Worm (Caenorhabditis elegans) whole organism, L4 larva: ENCODE measurements around the gene nhr-282.
A peak's percentile ranks its signal among the peaks of the same experiment; 100 is the strongest.

ENCODE experiments used
- F10B5.3 ChIP-seq: sonication (generic microtip); optimal IDR thresholded peaks from 2 replicates; lab custom pipeline; 2016; ENCODE audit warnings: mild to moderate bottlenecking, missing genetic modification characterization, missing compliant biosample characterization
- F44E2.7 ChIP-seq: fragments of 200-800 bp; sonication (Bioruptor generic); IDR thresholded peaks from 2 replicates; pipeline ENCODE4 v2.1.2; 2022; ENCODE audit warnings: missing genetic modification characterization, missing compliant biosample characterization
- T20F7.1 ChIP-seq: fragments of 200-800 bp; sonication (Bioruptor generic); optimal IDR thresholded peaks from 2 replicates; lab custom pipeline; 2018; ENCODE audit warnings: mild to moderate bottlenecking, missing genetic modification characterization, missing compliant biosample characterization
- Y48G9A.11 ChIP-seq: fragments of 200-800 bp; sonication (Bioruptor generic); IDR thresholded peaks from 2 replicates; pipeline ENCODE4 v1.3.6; 2022; ENCODE audit warnings: missing genetic modification reagents, missing genetic modification characterization, missing compliant biosample characterization
- Y75B8A.6 ChIP-seq: fragments of 200-800 bp; sonication (Bioruptor generic); IDR thresholded peaks from 2 replicates; pipeline ENCODE4 v1.3.6; 2022; ENCODE audit warnings: missing genetic modification reagents, missing genetic modification characterization, missing compliant biosample characterization
- ZK337.2 ChIP-seq: fragments of 200-800 bp; sonication (Bioruptor generic); IDR thresholded peaks from 2 replicates; pipeline ENCODE4 v1.3.6; 2022; ENCODE audit warnings: missing genetic modification reagents, missing genetic modification characterization, missing compliant biosample characterization
- aha-1 ChIP-seq: fragments of 150-350 bp; peaks from one replicate; lab custom pipeline; 2014; ENCODE audit warnings: missing biosample characterization, missing genetic modification characterization
- attf-4 ChIP-seq: sonication (generic microtip); optimal IDR thresholded peaks from 3 replicates; lab custom pipeline; 2017; ENCODE audit warnings: missing biosample characterization, missing genetic modification characterization
- ceh-44 ChIP-seq: fragments of 200-800 bp; sonication (Bioruptor generic); IDR thresholded peaks from 2 replicates; pipeline ENCODE4 v1.3.6; 2022; ENCODE audit warnings: missing genetic modification reagents, missing genetic modification characterization, missing compliant biosample characterization
- ceh-82 ChIP-seq: sonication (generic microtip); optimal IDR thresholded peaks from 2 replicates; lab custom pipeline; 2017; ENCODE audit warnings: missing biosample characterization, missing genetic modification characterization
- cey-2 ChIP-seq: sonication (generic microtip); optimal IDR thresholded peaks from 3 replicates; lab custom pipeline; 2017; ENCODE audit warnings: missing genetic modification characterization, mild to moderate bottlenecking, missing compliant biosample characterization, antibody characterized with exemption, borderline replicate concordance; ENCODE audit not compliant: insufficient read depth
- daf-8 ChIP-seq: fragments of 200-800 bp; sonication (Bioruptor generic); IDR thresholded peaks from 2 replicates; pipeline ENCODE4 v1.3.6; 2022; ENCODE audit warnings: missing genetic modification characterization, missing compliant biosample characterization
- dmd-6 ChIP-seq: fragments of 200-800 bp; sonication (Bioruptor generic); IDR thresholded peaks from 2 replicates; pipeline ENCODE4 v1.3.6; 2022; ENCODE audit warnings: missing genetic modification reagents, missing genetic modification characterization, missing compliant biosample characterization
- dpl-1 ChIP-seq: fragments of 150-350 bp; optimal IDR thresholded peaks from 2 replicates; lab custom pipeline; 2014; ENCODE audit warnings: missing biosample characterization, missing genetic modification reagents, missing genetic modification characterization
- dve-1 ChIP-seq: sonication (generic microtip); optimal IDR thresholded peaks from 2 replicates; lab custom pipeline; 2017; ENCODE audit warnings: antibody characterized with exemption, mild to moderate bottlenecking, missing genetic modification characterization, missing compliant biosample characterization; ENCODE audit not compliant: insufficient read depth
- fos-1 ChIP-seq: fragments of 150-350 bp; optimal IDR thresholded peaks from 2 replicates; lab custom pipeline; 2014; ENCODE audit warnings: missing biosample characterization, missing genetic modification characterization
- hlh-30 ChIP-seq: sonication (generic microtip); optimal IDR thresholded peaks from 2 replicates; lab custom pipeline; 2017; ENCODE audit warnings: antibody characterized with exemption, mild to moderate bottlenecking, missing genetic modification characterization, missing compliant biosample characterization; ENCODE audit not compliant: insufficient read depth
- jun-1 ChIP-seq: fragments of 150-350 bp; optimal IDR thresholded peaks from 2 replicates; lab custom pipeline; 2014; ENCODE audit warnings: missing biosample characterization, missing genetic modification reagents, missing genetic modification characterization
- lim-7 ChIP-seq: fragments of 200-800 bp; sonication (Bioruptor generic); IDR thresholded peaks from 2 replicates; pipeline ENCODE4 v1.3.6; 2022; ENCODE audit warnings: missing genetic modification characterization, missing compliant biosample characterization
- lin-29 ChIP-seq: fragments of 200-800 bp; sonication (Bioruptor generic); IDR thresholded peaks from 2 replicates; pipeline ENCODE4 v1.3.6; 2022; ENCODE audit warnings: missing genetic modification reagents, missing genetic modification characterization, missing compliant biosample characterization
- lin-39 ChIP-seq: fragments of 150-350 bp; optimal IDR thresholded peaks from 2 replicates; lab custom pipeline; 2014; ENCODE audit warnings: missing biosample characterization, missing genetic modification reagents, missing genetic modification characterization
- mep-1 ChIP-seq: fragments of 150-350 bp; sonication (generic microtip); optimal IDR thresholded peaks from 3 replicates; lab custom pipeline; 2014; ENCODE audit warnings: missing biosample characterization, missing genetic modification characterization
- mxl-3 ChIP-seq: fragments of 200-800 bp; sonication (Bioruptor generic); optimal IDR thresholded peaks from 2 replicates; lab custom pipeline; 2018; ENCODE audit warnings: mild to moderate bottlenecking, missing genetic modification characterization, missing compliant biosample characterization
- nhr-10 ChIP-seq: fragments of 150-350 bp; optimal IDR thresholded peaks from 2 replicates; lab custom pipeline; 2014; ENCODE audit warnings: missing biosample characterization, missing genetic modification characterization
- nhr-102 ChIP-seq: sonication (generic microtip); optimal IDR thresholded peaks from 2 replicates; lab custom pipeline; 2016; ENCODE audit warnings: mild to moderate bottlenecking, missing genetic modification characterization, moderate library complexity, missing compliant biosample characterization
- nhr-237 ChIP-seq: sonication (generic microtip); optimal IDR thresholded peaks from 2 replicates; lab custom pipeline; 2017; ENCODE audit warnings: missing biosample characterization, missing genetic modification characterization
- nhr-25 ChIP-seq: sonication (generic microtip); optimal IDR thresholded peaks from 2 replicates; lab custom pipeline; 2017; ENCODE audit warnings: missing genetic modification characterization, mild to moderate bottlenecking, missing compliant biosample characterization, antibody characterized with exemption, moderate library complexity, borderline replicate concordance; ENCODE audit not compliant: insufficient read depth
- nhr-28 ChIP-seq: fragments of 150-350 bp; optimal IDR thresholded peaks from 2 replicates; lab custom pipeline; 2014; ENCODE audit warnings: missing biosample characterization, missing genetic modification characterization
- nhr-41 ChIP-seq: fragments of 200-800 bp; sonication (Bioruptor generic); IDR thresholded peaks from 2 replicates; pipeline ENCODE4 v1.3.6; 2022; ENCODE audit warnings: missing genetic modification reagents, missing genetic modification characterization, missing compliant biosample characterization
- php-3 ChIP-seq: fragments of 200-800 bp; sonication (Bioruptor generic); IDR thresholded peaks from 2 replicates; pipeline ENCODE4 v1.3.6; 2022; ENCODE audit warnings: missing genetic modification reagents, missing genetic modification characterization, missing compliant biosample characterization
- skn-1 ChIP-seq: fragments of 150-350 bp; optimal IDR thresholded peaks from 2 replicates; lab custom pipeline; 2014; ENCODE audit warnings: missing biosample characterization, missing genetic modification characterization
- tag-97 ChIP-seq: fragments of 200-800 bp; sonication (Bioruptor generic); IDR thresholded peaks from 2 replicates; pipeline ENCODE4 v1.3.6; 2022; ENCODE audit warnings: missing genetic modification characterization, missing compliant biosample characterization
- unc-130 ChIP-seq: sonication (generic microtip); optimal IDR thresholded peaks from 2 replicates; lab custom pipeline; 2016; ENCODE audit warnings: missing genetic modification reagents, missing genetic modification characterization, missing compliant biosample characterization
- unc-39 ChIP-seq: sonication (generic microtip); optimal IDR thresholded peaks from 2 replicates; lab custom pipeline; 2017; ENCODE audit warnings: missing biosample characterization, missing genetic modification characterization
- zag-1 ChIP-seq: fragments of 150-350 bp; optimal IDR thresholded peaks from 2 replicates; lab custom pipeline; 2014; ENCODE audit warnings: missing biosample characterization, missing genetic modification characterization
- zip-2 ChIP-seq: fragments of 150-350 bp; optimal IDR thresholded peaks from 2 replicates; lab custom pipeline; 2014; ENCODE audit warnings: missing biosample characterization, missing genetic modification characterization
- ztf-11 ChIP-seq: fragments of 150-350 bp; optimal IDR thresholded peaks from 2 replicates; lab custom pipeline; 2014; ENCODE audit warnings: missing biosample characterization, missing genetic modification characterization

nhr-282 gene

ce11 chrV:15809543-15809942, 2.5 kb upstream of the nhr-282 start, which contains the start of gene srsx-36:
srsx-36 (minus strand) TSS chrV:15809643.
- no peak for TF ChIP-seq unc-130 (GFP tag; lab: Kevin White, UChicago)
- no peak for TF ChIP-seq aha-1
- TF ChIP-seq nhr-102 = no peak
- TF ChIP-seq Y48G9A.11 (GFP tag; lab: Robert Waterston, UW) = no peak
- TF ChIP-seq nhr-25 (tag; lab: Kevin White, UChicago) = no peak

ce11 chrV:15810446-15810845, 1.6 kb upstream of the nhr-282 start, which contains the start of gene F54B8.1:
F54B8.1 (plus strand) TSS chrV:15810746.
- TF ChIP-seq tag-97 (no peak), nhr-41 (GFP tag; lab: Robert Waterston, UW) (no peak), ceh-44 (GFP tag; lab: Robert Waterston, UW) (no peak), fos-1 (tag; lab: Kevin White, UChicago) (no peak), dmd-6 (no peak), cey-2 (tag; lab: Kevin White, UChicago) (no peak)

ce11 chrV:15815962-15816432, 3.9 kb downstream of the nhr-282 start, which contains the start of the genes fbxa-69 and F54B8.4:
fbxa-69 (minus strand) TSS chrV:15815971.
F54B8.4 (plus strand) TSS chrV:15816382.
- no peak for TF ChIP-seq F10B5.3 (tag; lab: Kevin White, UChicago)
- TF ChIP-seq dmd-6 = peak; percentile 12; the same call in 1 of the 2 replicates
- TF ChIP-seq zip-2 = peak; percentile 71
- no peak for TF ChIP-seq ceh-82 (tag; lab: Kevin White, UChicago)
- TF ChIP-seq F44E2.7 (GFP tag; lab: Robert Waterston, UW) = no peak
- TF ChIP-seq T20F7.1 (GFP tag; lab: Kevin White, UChicago) = no peak
- TF ChIP-seq aha-1 = peak; percentile 32
- peak; percentile 31 for TF ChIP-seq mxl-3
- no peak for TF ChIP-seq lim-7 (GFP tag; lab: Robert Waterston, UW)
- TF ChIP-seq tag-97 = no peak
- TF ChIP-seq zag-1 (tag; lab: Kevin White, UChicago) = no peak
- TF ChIP-seq Y48G9A.11 (GFP tag; lab: Robert Waterston, UW) = no peak
- no peak for TF ChIP-seq Y75B8A.6
- no peak for TF ChIP-seq nhr-237 (tag; lab: Kevin White, UChicago)
- peak; percentile 43 for TF ChIP-seq nhr-28 (tag; lab: Kevin White, UChicago)
- TF ChIP-seq hlh-30 = peak; percentile 24
- TF ChIP-seq attf-4 (tag; lab: Kevin White, UChicago) = no peak

ce11 chrV:15817746-15818145, 5.7 kb downstream of the nhr-282 start, which contains the start of gene abf-3:
abf-3 (minus strand) TSS chrV:15817846.
- no peak for TF ChIP-seq nhr-10 (tag; lab: Kevin White, UChicago)
- no peak for TF ChIP-seq skn-1 (tag; lab: Kevin White, UChicago)
- TF ChIP-seq aha-1 = peak; percentile 18
- TF ChIP-seq Y48G9A.11 (GFP tag; lab: Robert Waterston, UW) = no peak
- TF ChIP-seq lin-39 (tag; lab: Kevin White, UChicago) = no peak

ce11 chrV:15819983-15820382, 7.9 kb downstream of the nhr-282 start, which contains the start of gene srbc-48:
srbc-48 (plus strand) TSS chrV:15820283.
- TF ChIP-seq hlh-30 (no peak), aha-1 (peak; percentile 36)

- TF ChIP-seq daf-8 (GFP tag; lab: Robert Waterston, UW) (no peak), nhr-237 (tag; lab: Kevin White, UChicago) (no peak), ceh-44 (GFP tag; lab: Robert Waterston, UW) (no peak), lin-29 (GFP tag; lab: Robert Waterston, UW) (no peak), Y48G9A.11 (GFP tag; lab: Robert Waterston, UW) (no peak), php-3 (GFP tag; lab: Robert Waterston, UW) (no peak), lim-7 (GFP tag; lab: Robert Waterston, UW) (no peak), hlh-30 (no peak), jun-1 (tag; lab: Kevin White, UChicago) (no peak), mep-1 (no peak), unc-39 (tag; lab: Kevin White, UChicago) (no peak), Y75B8A.6 (no peak), dpl-1 (GFP tag; lab: Kevin White, UChicago) (no peak), dve-1 (no peak), ztf-11 (no peak), ZK337.2 (GFP tag; lab: Robert Waterston, UW) (no peak), tag-97 (no peak)
Observed at ce11 chrV:15821398-15821797, 9.3 kb downstream of the nhr-282 start, which contains the start of gene srbc-49. srbc-49 (plus strand) TSS chrV:15821698.
